Fruit fly (Drosophila melanogaster) Kc167 (cell line): ENCODE measurements around the gene Tbc1d8-9.

Experiments
- h ChIP-seq: fragments of >200 bp; optimal IDR thresholded peaks from 3 replicates; lab custom pipeline; 2018; ENCODE audit warnings: missing external identifiers
- insv ChIP-seq: fragments of >200 bp; optimal IDR thresholded peaks from 3 replicates; lab custom pipeline; 2018; ENCODE audit warnings: missing external identifiers
- psq ChIP-seq: fragments of >200 bp; optimal IDR thresholded peaks from 2 replicates; lab custom pipeline; 2017; ENCODE audit warnings: missing external identifiers

dm6 chr3L:21298375-21298774 lies 45.1 kb downstream of the Tbc1d8-9 start, which contains the start of gene CG43702:
- TF ChIP-seq psq (lab: Kevin White, UChicago) (no peak), insv (lab: Kevin White, UChicago) (no peak), h (no peak)
